Fruit fly (Drosophila melanogaster) whole organism, prepupa: ENCODE results near the gene Hex-A.

Source experiments
- Blimp-1 ChIP-seq: fragments of 200-800 bp; sonication (Bioruptor generic); optimal IDR thresholded peaks from 3 replicates; lab custom pipeline; 2017; ENCODE audit warnings: missing biosample characterization, missing genetic modification characterization, mild to moderate bottlenecking, moderate library complexity, missing genetic modification reagents
- CG10631 ChIP-seq: fragments of 200-800 bp; sonication (Bioruptor generic); optimal IDR thresholded peaks from 2 replicates; lab custom pipeline; 2016; ENCODE audit warnings: missing biosample characterization, missing genetic modification characterization
- CG10669 ChIP-seq: fragments of 200-800 bp; sonication (Bioruptor generic); optimal IDR thresholded peaks from 3 replicates; lab custom pipeline; 2018; ENCODE audit warnings: missing biosample characterization, mild to moderate bottlenecking, missing genetic modification characterization, moderate library complexity
- CG11294 ChIP-seq: fragments of 200-800 bp; sonication (Bioruptor generic); IDR thresholded peaks from 2 replicates; pipeline ENCODE4 v1.3.6; 2022; ENCODE audit warnings: missing biosample characterization, missing genetic modification characterization
- CG11762 ChIP-seq: fragments of 200-800 bp; sonication (Bioruptor generic); optimal IDR thresholded peaks from 3 replicates; lab custom pipeline; 2016; ENCODE audit warnings: missing biosample characterization, missing genetic modification characterization; ENCODE audit not compliant: insufficient read depth
- CG15336 ChIP-seq: fragments of 200-800 bp; sonication (Bioruptor generic); IDR thresholded peaks from 2 replicates; pipeline ENCODE4 v1.3.6; 2022; ENCODE audit warnings: missing biosample characterization, missing genetic modification characterization
- CG1621 ChIP-seq: fragments of 200-800 bp; sonication (Bioruptor generic); optimal IDR thresholded peaks from 3 replicates; lab custom pipeline; 2018; ENCODE audit warnings: missing biosample characterization, mild to moderate bottlenecking, missing genetic modification characterization
- CG16779 ChIP-seq: fragments of 200-800 bp; sonication (Bioruptor generic); optimal IDR thresholded peaks from 3 replicates; lab custom pipeline; 2017; ENCODE audit warnings: missing biosample characterization, mild to moderate bottlenecking, missing genetic modification characterization
- CG31627 ChIP-seq: fragments of 200-800 bp; sonication (Bioruptor generic); optimal IDR thresholded peaks from 3 replicates; lab custom pipeline; 2016; ENCODE audit warnings: missing biosample characterization, missing genetic modification characterization
- CG32006 ChIP-seq: fragments of 200-800 bp; sonication (Bioruptor generic); optimal IDR thresholded peaks from 3 replicates; lab custom pipeline; 2017; ENCODE audit warnings: missing biosample characterization, mild to moderate bottlenecking, missing genetic modification characterization
- CG34406 ChIP-seq: fragments of 200-800 bp; sonication (Bioruptor generic); optimal IDR thresholded peaks from 3 replicates; lab custom pipeline; 2016; ENCODE audit warnings: missing biosample characterization, missing genetic modification characterization
- CG3919 ChIP-seq: fragments of 200-800 bp; sonication (Bioruptor generic); optimal IDR thresholded peaks from 3 replicates; lab custom pipeline; 2016; ENCODE audit warnings: missing biosample characterization, missing genetic modification characterization
- CG6163 ChIP-seq: fragments of 200-800 bp; sonication (Bioruptor generic); IDR thresholded peaks from 3 replicates; pipeline ENCODE4 v1.3.6; 2022; ENCODE audit warnings: missing biosample characterization, missing genetic modification characterization
- CG6276 ChIP-seq: fragments of 200-800 bp; sonication (Bioruptor generic); optimal IDR thresholded peaks from 2 replicates; lab custom pipeline; 2017; ENCODE audit warnings: missing biosample characterization, mild to moderate bottlenecking, missing genetic modification characterization
- CG6792 ChIP-seq: fragments of 200-800 bp; sonication (Bioruptor generic); optimal IDR thresholded peaks from 3 replicates; lab custom pipeline; 2016; ENCODE audit warnings: missing biosample characterization, missing genetic modification characterization
- CG6854 ChIP-seq: fragments of 200-800 bp; sonication (Bioruptor generic); optimal IDR thresholded peaks from 2 replicates; lab custom pipeline; 2017; ENCODE audit warnings: missing biosample characterization, mild to moderate bottlenecking, missing genetic modification characterization
- CG7368 ChIP-seq: fragments of 200-800 bp; sonication (Bioruptor generic); optimal IDR thresholded peaks from 3 replicates; lab custom pipeline; 2016; ENCODE audit warnings: missing biosample characterization, missing genetic modification characterization
- CG8119 ChIP-seq: fragments of 200-800 bp; sonication (Bioruptor generic); IDR thresholded peaks from 3 replicates; pipeline ENCODE4 v1.3.6; 2022; ENCODE audit warnings: missing biosample characterization, missing genetic modification characterization
- CG8319 ChIP-seq: fragments of 200-800 bp; sonication (Bioruptor generic); optimal IDR thresholded peaks from 3 replicates; lab custom pipeline; 2016; ENCODE audit warnings: missing biosample characterization, missing genetic modification characterization
- CG8632 ChIP-seq: fragments of 200-800 bp; sonication (Bioruptor generic); optimal IDR thresholded peaks from 3 replicates; lab custom pipeline; 2016; ENCODE audit warnings: missing biosample characterization, missing genetic modification characterization
- CG9139 ChIP-seq: fragments of 200-800 bp; sonication (Bioruptor generic); optimal IDR thresholded peaks from 3 replicates; lab custom pipeline; 2017; ENCODE audit warnings: missing biosample characterization, mild to moderate bottlenecking, missing genetic modification characterization
- Eip75B ChIP-seq: fragments of 200-800 bp; sonication (Bioruptor generic); optimal IDR thresholded peaks from 3 replicates; lab custom pipeline; 2016; ENCODE audit warnings: missing biosample characterization, missing genetic modification characterization
- Eip78C ChIP-seq: fragments of 200-800 bp; sonication (Bioruptor generic); peaks from one replicate; lab custom pipeline; 2016; ENCODE audit warnings: missing biosample characterization, missing genetic modification characterization
- Eip93F ChIP-seq: fragments of 200-800 bp; sonication (Bioruptor generic); optimal IDR thresholded peaks from 2 replicates; lab custom pipeline; 2016; ENCODE audit warnings: missing biosample characterization, mild to moderate bottlenecking, missing genetic modification characterization
- Ets21C ChIP-seq: fragments of 200-800 bp; sonication (Bioruptor generic); optimal IDR thresholded peaks from 3 replicates; lab custom pipeline; 2016; ENCODE audit warnings: missing biosample characterization, missing genetic modification characterization
- Ets96B ChIP-seq: fragments of 200-800 bp; optimal IDR thresholded peaks from 2 replicates; lab custom pipeline; 2019; ENCODE audit warnings: missing biosample characterization, mild to moderate bottlenecking, missing genetic modification characterization, moderate library complexity
- Gug ChIP-seq: fragments of 200-800 bp; sonication (Bioruptor generic); IDR thresholded peaks from 2 replicates; pipeline ENCODE4 v1.3.6; 2022; ENCODE audit warnings: missing biosample characterization, missing genetic modification characterization
- Hr38 ChIP-seq: sonication (Bioruptor generic); optimal IDR thresholded peaks from 2 replicates; lab custom pipeline; 2016; ENCODE audit warnings: missing biosample characterization, missing genetic modification characterization
- Hr4 ChIP-seq: fragments of 200-800 bp; sonication (Bioruptor generic); optimal IDR thresholded peaks from 3 replicates; lab custom pipeline; 2016; ENCODE audit warnings: missing biosample characterization, missing genetic modification characterization
- Lpt ChIP-seq: fragments of 200-800 bp; sonication (Bioruptor generic); optimal IDR thresholded peaks from 3 replicates; lab custom pipeline; 2016; ENCODE audit warnings: missing biosample characterization, missing genetic modification characterization
- Met ChIP-seq: fragments of 200-800 bp; sonication (Bioruptor generic); optimal IDR thresholded peaks from 3 replicates; lab custom pipeline; 2016; ENCODE audit warnings: missing biosample characterization, missing genetic modification characterization
- Smox ChIP-seq: fragments of 200-800 bp; sonication (Bioruptor generic); optimal IDR thresholded peaks from 3 replicates; lab custom pipeline; 2016; ENCODE audit warnings: missing biosample characterization, missing genetic modification characterization
- Sox102F ChIP-seq: fragments of 200-800 bp; sonication (Bioruptor generic); optimal IDR thresholded peaks from 2 replicates; lab custom pipeline; 2016; ENCODE audit warnings: missing biosample characterization, mild to moderate bottlenecking, missing genetic modification characterization
- Sox15 ChIP-seq: fragments of 200-800 bp; sonication (Bioruptor generic); optimal IDR thresholded peaks from 3 replicates; lab custom pipeline; 2016; ENCODE audit warnings: missing biosample characterization, missing genetic modification characterization
- achi ChIP-seq: fragments of 200-800 bp; sonication (Bioruptor generic); optimal IDR thresholded peaks from 3 replicates; lab custom pipeline; 2016; ENCODE audit warnings: missing biosample characterization, missing genetic modification characterization
- acj6 ChIP-seq: fragments of 200-800 bp; sonication (Bioruptor generic); optimal IDR thresholded peaks from 3 replicates; lab custom pipeline; 2016; ENCODE audit warnings: missing biosample characterization, missing genetic modification characterization
- cyc ChIP-seq: fragments of 200-800 bp; sonication (Bioruptor generic); optimal IDR thresholded peaks from 3 replicates; lab custom pipeline; 2016; ENCODE audit warnings: missing biosample characterization, missing genetic modification characterization
- dac ChIP-seq: fragments of 200-800 bp; sonication (Bioruptor generic); optimal IDR thresholded peaks from 2 replicates; lab custom pipeline; 2017; ENCODE audit warnings: missing biosample characterization, mild to moderate bottlenecking, missing genetic modification characterization
- dsx ChIP-seq: fragments of 200-800 bp; optimal IDR thresholded peaks from 3 replicates; lab custom pipeline; 2019; ENCODE audit warnings: missing biosample characterization, mild to moderate bottlenecking, missing genetic modification characterization, moderate library complexity; ENCODE audit not compliant: poor library complexity, severe bottlenecking
- eg ChIP-seq: fragments of 200-800 bp; sonication (Bioruptor generic); IDR thresholded peaks from 3 replicates; pipeline ENCODE4 v1.3.6; 2022; ENCODE audit warnings: missing biosample characterization, missing genetic modification characterization
- fd59A ChIP-seq: fragments of 200-800 bp; sonication (Bioruptor generic); optimal IDR thresholded peaks from 2 replicates; lab custom pipeline; 2017; ENCODE audit warnings: missing biosample characterization, mild to moderate bottlenecking, missing genetic modification characterization, missing genetic modification reagents
- fd85E ChIP-seq: fragments of 200-800 bp; sonication (Bioruptor generic); optimal IDR thresholded peaks from 3 replicates; lab custom pipeline; 2016; ENCODE audit warnings: missing biosample characterization, missing genetic modification characterization
- fkh ChIP-seq: fragments of 200-800 bp; sonication (Bioruptor generic); optimal IDR thresholded peaks from 3 replicates; lab custom pipeline; 2017; ENCODE audit warnings: missing biosample characterization, mild to moderate bottlenecking, missing genetic modification characterization, moderate library complexity
- lz ChIP-seq: fragments of 200-800 bp; sonication (Bioruptor generic); optimal IDR thresholded peaks from 3 replicates; lab custom pipeline; 2016; ENCODE audit warnings: missing biosample characterization, missing genetic modification characterization
- pdm3 ChIP-seq: fragments of 200-800 bp; sonication (Bioruptor generic); optimal IDR thresholded peaks from 3 replicates; lab custom pipeline; 2016; ENCODE audit warnings: missing biosample characterization, missing genetic modification characterization
- salr ChIP-seq, 2 experiments: fragments of 200-800 bp; sonication (Bioruptor generic); optimal IDR thresholded peaks; 3 replicates each; lab custom pipeline; 2016 to 2018; ENCODE audit warnings: missing biosample characterization in 2 of 2, missing genetic modification characterization in 2 of 2, mild to moderate bottlenecking in 1 of 2
- spab ChIP-seq: fragments of 200-800 bp; sonication (Bioruptor generic); optimal IDR thresholded peaks from 2 replicates; lab custom pipeline; 2017; ENCODE audit warnings: missing biosample characterization, mild to moderate bottlenecking, missing genetic modification characterization, missing genetic modification reagents
- ss ChIP-seq, 2 experiments: fragments of 200-800 bp; sonication (Bioruptor generic); optimal IDR thresholded peaks; 2 replicates in 1 of 2; 3 replicates in 1 of 2; lab custom pipeline; 2017 to 2018; ENCODE audit warnings: mild to moderate bottlenecking in 2 of 2, missing biosample characterization in 2 of 2, missing genetic modification characterization in 2 of 2, moderate library complexity in 1 of 2
- svp ChIP-seq: fragments of 200-800 bp; sonication (Bioruptor generic); peaks from one replicate; lab custom pipeline; 2016; ENCODE audit warnings: missing biosample characterization, missing genetic modification characterization
- topi ChIP-seq: fragments of 200-800 bp; sonication (Bioruptor generic); optimal IDR thresholded peaks from 3 replicates; lab custom pipeline; 2016; ENCODE audit warnings: missing biosample characterization, missing genetic modification characterization
- vri ChIP-seq: fragments of 200-800 bp; sonication (Bioruptor generic); optimal IDR thresholded peaks from 3 replicates; lab custom pipeline; 2016; ENCODE audit warnings: missing biosample characterization, mild to moderate bottlenecking, missing genetic modification characterization

Gene Hex-A

dm6 chrX:9585359-9586002, at the start of gene Hex-A:
TSS of gene Hex-A (plus strand) at chrX:9585675.
- peak; percentile 85 for TF ChIP-seq CG7368 (GFP tag; lab: Kevin White, UChicago)
- peak; percentile 92 for TF ChIP-seq vri (GFP tag; lab: Kevin White, UChicago)
- TF ChIP-seq acj6 (GFP tag; lab: Kevin White, UChicago): peak; percentile 94
- TF ChIP-seq fd85E: peak; percentile 87
- TF ChIP-seq CG32006 (GFP tag; lab: Kevin White, UChicago): peak; percentile 94
- peak; percentile 96 for TF ChIP-seq CG15336 (GFP tag; lab: Robert Waterston, UW)
- TF ChIP-seq CG10669 (GFP tag; lab: Kevin White, UChicago): peak; percentile 97
- TF ChIP-seq Lpt (GFP tag; lab: Kevin White, UChicago): peak; percentile 87
- TF ChIP-seq fkh (GFP tag; lab: Kevin White, UChicago): peak; percentile 85
- peak; percentile 98 for TF ChIP-seq Ets96B (tag; lab: Kevin White, UChicago)
- TF ChIP-seq Sox15 (GFP tag; lab: Kevin White, UChicago): peak; percentile 89
- peak; percentile 98 for TF ChIP-seq Met
- TF ChIP-seq spab (GFP tag; lab: Kevin White, UChicago): peak; percentile 94
- peak; percentile 83 for TF ChIP-seq dac
- TF ChIP-seq CG6276 (GFP tag; lab: Kevin White, UChicago): peak; percentile 92
- TF ChIP-seq CG11294 (GFP tag; lab: Robert Waterston, UW): peak; percentile 78
- TF ChIP-seq dsx: peak; percentile 97
- TF ChIP-seq fd59A: peak; percentile 99
- TF ChIP-seq CG8119 (GFP tag; lab: Robert Waterston, UW): peak; percentile 95
- peak; percentile 95 for TF ChIP-seq CG6854 (GFP tag; lab: Kevin White, UChicago)
- TF ChIP-seq Hr4 (GFP tag; lab: Kevin White, UChicago): peak; percentile 89
- TF ChIP-seq CG9139 (GFP tag; lab: Kevin White, UChicago): peak; percentile 96
- peak; percentile 91 for TF ChIP-seq Gug (GFP tag; lab: Robert Waterston, UW)
- peak; percentile 94 to 95 for TF ChIP-seq salr (GFP tag; optimal IDR thresholded peaks at IDR 0.05; lab: Kevin White, UChicago)
- no peak for TF ChIP-seq Hr38 (GFP tag; lab: Kevin White, UChicago)
- TF ChIP-seq cyc: peak; percentile 94
- peak; percentile 98 for TF ChIP-seq CG34406 (GFP tag; lab: Kevin White, UChicago)
- TF ChIP-seq lz (GFP tag; lab: Kevin White, UChicago): peak; percentile 98
- peak; percentile 99 for TF ChIP-seq svp (GFP tag; lab: Kevin White, UChicago)
- peak; percentile 95 for TF ChIP-seq CG6163 (GFP tag; lab: Robert Waterston, UW)
- TF ChIP-seq Eip78C: peak; percentile 99
- peak; percentile 95 for TF ChIP-seq Eip93F
- peak; percentile 96 for TF ChIP-seq CG3919 (GFP tag; lab: Kevin White, UChicago)
- peak; percentile 97 for TF ChIP-seq CG6792 (GFP tag; lab: Kevin White, UChicago)
- peak; percentile 95 for TF ChIP-seq achi (GFP tag; lab: Kevin White, UChicago)
- peak; percentile 94 for TF ChIP-seq CG1621
- peak; percentile 95 for TF ChIP-seq CG11762 (GFP tag; lab: Kevin White, UChicago)
- peak; percentile 96 for TF ChIP-seq Smox (GFP tag; lab: Kevin White, UChicago)
- TF ChIP-seq CG10631: peak; percentile 94
- TF ChIP-seq pdm3 (GFP tag; lab: Kevin White, UChicago): peak; percentile 97
- peak; percentile 89 for TF ChIP-seq eg (GFP tag; lab: Robert Waterston, UW)
- TF ChIP-seq topi: peak; percentile 99
- TF ChIP-seq CG31627 (GFP tag; lab: Kevin White, UChicago): peak; percentile 96
- peak; percentile 92 for TF ChIP-seq CG8319 (GFP tag; lab: Kevin White, UChicago)
- TF ChIP-seq Ets21C (GFP tag; lab: Kevin White, UChicago): peak; percentile 95
- TF ChIP-seq CG16779: peak; percentile 96
- peak; percentile 98 for TF ChIP-seq Eip75B (GFP tag; lab: Kevin White, UChicago)
- peak; percentile 99 for TF ChIP-seq ss (GFP tag; optimal IDR thresholded peaks at IDR 0.05; lab: Kevin White, UChicago)
- peak; percentile 96 for TF ChIP-seq Sox102F (GFP tag; lab: Kevin White, UChicago)
- peak; percentile 96 for TF ChIP-seq CG8632 (GFP tag; lab: Kevin White, UChicago)
- TF ChIP-seq Blimp-1: peak; percentile 93
